Fruit fly (Drosophila melanogaster) whole organism, embryonic: ENCODE data around the gene CG13766.
A peak's percentile ranks its signal among the peaks of the same experiment; 100 is the strongest.

ENCODE experiments used
- Abd-B ChIP-seq: fragments of 200-800 bp; sonication (Bioruptor generic); optimal IDR thresholded peaks from 2 replicates; lab custom pipeline; 2018; ENCODE audit warnings: missing biosample characterization, mild to moderate bottlenecking, missing genetic modification characterization, moderate library complexity
- Atf3 ChIP-seq: fragments of 200-800 bp; sonication (Bioruptor generic); optimal IDR thresholded peaks from 3 replicates; lab custom pipeline; 2016; ENCODE audit warnings: missing biosample characterization, missing genetic modification characterization
- C15 ChIP-seq: fragments of 200-800 bp; sonication (Bioruptor generic); IDR thresholded peaks from 3 replicates; pipeline ENCODE4 v1.3.6; 2022; ENCODE audit warnings: missing biosample characterization, missing genetic modification characterization
- CG11247 ChIP-seq: fragments of 200-800 bp; sonication (Bioruptor generic); IDR thresholded peaks from 2 replicates; pipeline ENCODE4 v1.3.6; 2022; ENCODE audit warnings: missing biosample characterization, missing genetic modification characterization
- CG13287 ChIP-seq: fragments of 200-800 bp; sonication (Bioruptor generic); IDR thresholded peaks from 2 replicates; pipeline ENCODE4 v1.3.6; 2022; ENCODE audit warnings: missing biosample characterization, missing genetic modification characterization; ENCODE audit not compliant: partially characterized antibody
- CG13624 ChIP-seq: fragments of 200-800 bp; sonication (Bioruptor generic); optimal IDR thresholded peaks from 2 replicates; lab custom pipeline; 2016; ENCODE audit warnings: missing biosample characterization, missing genetic modification characterization
- CG14667 ChIP-seq: fragments of 200-800 bp; sonication (Bioruptor generic); IDR thresholded peaks from 2 replicates; pipeline ENCODE4 v1.3.6; 2022; ENCODE audit warnings: missing biosample characterization, missing genetic modification characterization
- CG14860 ChIP-seq: fragments of 200-800 bp; sonication (Bioruptor generic); IDR thresholded peaks from 3 replicates; pipeline ENCODE4 v1.3.6; 2022; ENCODE audit warnings: missing biosample characterization, missing genetic modification characterization; ENCODE audit not compliant: partially characterized antibody
- CG15269 ChIP-seq: fragments of 200-800 bp; sonication (Bioruptor generic); optimal IDR thresholded peaks from 2 replicates; lab custom pipeline; 2018; ENCODE audit warnings: missing biosample characterization, mild to moderate bottlenecking, missing genetic modification characterization, moderate library complexity
- CG1647 ChIP-seq: fragments of 200-800 bp; sonication (Bioruptor generic); optimal IDR thresholded peaks from 3 replicates; lab custom pipeline; 2016; ENCODE audit warnings: missing biosample characterization, missing genetic modification characterization
- CG17912 ChIP-seq: fragments of 200-800 bp; sonication (Bioruptor generic); optimal IDR thresholded peaks from 2 replicates; lab custom pipeline; 2018; ENCODE audit warnings: missing biosample characterization, mild to moderate bottlenecking, missing genetic modification characterization
- CG18262 ChIP-seq: fragments of 200-800 bp; optimal IDR thresholded peaks from 3 replicates; lab custom pipeline; 2019; ENCODE audit warnings: missing biosample characterization, mild to moderate bottlenecking, missing genetic modification characterization, moderate library complexity
- CG30020 ChIP-seq: fragments of 200-800 bp; optimal IDR thresholded peaks from 2 replicates; lab custom pipeline; 2019; ENCODE audit warnings: missing biosample characterization, mild to moderate bottlenecking, missing genetic modification characterization, moderate library complexity
- CG32532 ChIP-seq: fragments of 200-800 bp; sonication (Bioruptor generic); IDR thresholded peaks from 2 replicates; pipeline ENCODE4 v1.3.6; 2022; ENCODE audit warnings: missing biosample characterization, missing genetic modification characterization
- CG3847 ChIP-seq: fragments of 200-800 bp; sonication (Bioruptor generic); IDR thresholded peaks from 2 replicates; pipeline ENCODE4 v1.3.6; 2022; ENCODE audit warnings: missing biosample characterization, missing genetic modification characterization
- CG6813 ChIP-seq: fragments of 200-800 bp; sonication (Bioruptor generic); optimal IDR thresholded peaks from 2 replicates; lab custom pipeline; 2017; ENCODE audit warnings: missing biosample characterization, missing genetic modification characterization, mild to moderate bottlenecking, moderate library complexity, missing genetic modification reagents
- CG7839 ChIP-seq: fragments of 200-800 bp; sonication (Bioruptor generic); optimal IDR thresholded peaks from 3 replicates; lab custom pipeline; 2018; ENCODE audit warnings: missing biosample characterization, mild to moderate bottlenecking, missing genetic modification characterization, moderate library complexity
- D19B ChIP-seq: fragments of 200-800 bp; sonication (Bioruptor generic); optimal IDR thresholded peaks from 2 replicates; lab custom pipeline; 2017; ENCODE audit warnings: missing biosample characterization, mild to moderate bottlenecking, missing genetic modification characterization
- Dbx ChIP-seq: fragments of 200-800 bp; sonication (Bioruptor generic); IDR thresholded peaks from 3 replicates; pipeline ENCODE4 v1.3.6; 2022; ENCODE audit warnings: missing biosample characterization, missing genetic modification characterization
- Dfd ChIP-seq, 2 experiments: fragments of >200 bp; optimal IDR thresholded peaks; 2 replicates each; lab custom pipeline; 2017; ENCODE audit warnings: missing biosample characterization in 2 of 2, missing genetic modification characterization in 2 of 2
- Dip3 ChIP-seq: fragments of 200-800 bp; sonication (Bioruptor generic); optimal IDR thresholded peaks from 3 replicates; lab custom pipeline; 2016; ENCODE audit warnings: missing biosample characterization, missing genetic modification characterization
- Dref ChIP-seq: fragments of 200-800 bp; sonication (Bioruptor generic); IDR thresholded peaks from 2 replicates; pipeline ENCODE4 v1.3.6; 2022; ENCODE audit warnings: missing biosample characterization, missing genetic modification characterization
- Drgx ChIP-seq: fragments of 200-800 bp; sonication (Bioruptor generic); IDR thresholded peaks from 2 replicates; pipeline ENCODE4 v1.3.6; 2022; ENCODE audit warnings: missing biosample characterization, missing genetic modification characterization
- Fer3 ChIP-seq: fragments of 200-800 bp; sonication (Bioruptor generic); optimal IDR thresholded peaks from 2 replicates; lab custom pipeline; 2018; ENCODE audit warnings: missing biosample characterization, mild to moderate bottlenecking, missing genetic modification characterization, moderate library complexity
- H15 ChIP-seq: fragments of 200-800 bp; sonication (Bioruptor generic); IDR thresholded peaks from 3 replicates; pipeline ENCODE4 v1.3.6; 2022; ENCODE audit warnings: missing biosample characterization, missing genetic modification characterization
- HmgZ ChIP-seq: fragments of 200-800 bp; sonication (Bioruptor generic); optimal IDR thresholded peaks from 2 replicates; lab custom pipeline; 2018; ENCODE audit warnings: missing biosample characterization, mild to moderate bottlenecking, missing genetic modification characterization
- Jarid2 ChIP-seq: fragments of 200-800 bp; sonication (Bioruptor generic); optimal IDR thresholded peaks from 3 replicates; lab custom pipeline; 2017; ENCODE audit warnings: mild to moderate bottlenecking, missing biosample characterization, missing genetic modification reagents, missing genetic modification characterization
- Mrtf ChIP-seq: fragments of 200-800 bp; sonication (Bioruptor generic); IDR thresholded peaks from 3 replicates; pipeline ENCODE4 v1.3.6; 2022; ENCODE audit warnings: missing biosample characterization, missing genetic modification characterization
- Oli ChIP-seq: fragments of 200-800 bp; sonication (Bioruptor generic); optimal IDR thresholded peaks from 2 replicates; lab custom pipeline; 2018; ENCODE audit warnings: missing biosample characterization, mild to moderate bottlenecking, missing genetic modification characterization, moderate library complexity
- Ptx1 ChIP-seq: fragments of 200-800 bp; sonication (Bioruptor generic); IDR thresholded peaks from 2 replicates; pipeline ENCODE4 v1.3.6; 2022; ENCODE audit warnings: missing biosample characterization, missing genetic modification characterization
- Side ChIP-seq: fragments of 200-800 bp; sonication (Bioruptor generic); optimal IDR thresholded peaks from 2 replicates; lab custom pipeline; 2016; ENCODE audit warnings: missing biosample characterization, missing genetic modification characterization
- ash1 ChIP-seq: fragments of 200-800 bp; sonication (Bioruptor generic); optimal IDR thresholded peaks from 2 replicates; lab custom pipeline; 2018; ENCODE audit warnings: missing biosample characterization, mild to moderate bottlenecking, missing genetic modification characterization
- bigmax ChIP-seq: fragments of 200-800 bp; sonication (Bioruptor generic); optimal IDR thresholded peaks from 2 replicates; lab custom pipeline; 2018; ENCODE audit warnings: missing biosample characterization, mild to moderate bottlenecking, missing genetic modification characterization
- br ChIP-seq: fragments of >200 bp; optimal IDR thresholded peaks from 2 replicates; lab custom pipeline; 2017
- croc ChIP-seq: fragments of 200-800 bp; sonication (Bioruptor generic); conservative IDR thresholded peaks from 3 replicates; pipeline ENCODE4 v1.3.6; 2022; ENCODE audit warnings: missing biosample characterization, missing genetic modification characterization
- dmrt11E ChIP-seq: fragments of 200-800 bp; sonication (Bioruptor generic); optimal IDR thresholded peaks from 3 replicates; lab custom pipeline; 2018; ENCODE audit warnings: missing biosample characterization, mild to moderate bottlenecking, missing genetic modification characterization, moderate library complexity
- ftz-f1 ChIP-seq: fragments of 200-800 bp; sonication (Bioruptor generic); optimal IDR thresholded peaks from 2 replicates; lab custom pipeline; 2016; ENCODE audit warnings: missing biosample characterization, missing genetic modification characterization
- gem ChIP-seq: fragments of 200-800 bp; sonication (Bioruptor generic); optimal IDR thresholded peaks from 2 replicates; lab custom pipeline; 2019; ENCODE audit warnings: missing biosample characterization, mild to moderate bottlenecking, missing genetic modification characterization, moderate library complexity
- her ChIP-seq: fragments of 200-800 bp; sonication (Bioruptor generic); optimal IDR thresholded peaks from 2 replicates; lab custom pipeline; 2016; ENCODE audit warnings: missing biosample characterization, missing genetic modification characterization
- ind ChIP-seq: fragments of 200-800 bp; sonication (Bioruptor generic); optimal IDR thresholded peaks from 3 replicates; lab custom pipeline; 2016; ENCODE audit warnings: missing biosample characterization, missing genetic modification characterization
- nerfin-1 ChIP-seq: fragments of 200-800 bp; sonication (Bioruptor generic); optimal IDR thresholded peaks from 3 replicates; lab custom pipeline; 2019; ENCODE audit warnings: missing biosample characterization, mild to moderate bottlenecking, missing genetic modification characterization, moderate library complexity
- peb ChIP-seq: fragments of 200-800 bp; sonication (Bioruptor generic); IDR thresholded peaks from 2 replicates; pipeline ENCODE4 v1.3.6; 2022; ENCODE audit warnings: missing biosample characterization, missing genetic modification characterization
- pnt ChIP-seq: fragments of 200-800 bp; sonication (Bioruptor generic); optimal IDR thresholded peaks from 3 replicates; lab custom pipeline; 2016; ENCODE audit warnings: missing biosample characterization, missing genetic modification characterization
- ranshi ChIP-seq: fragments of 200-800 bp; sonication (Bioruptor generic); IDR thresholded peaks from 2 replicates; pipeline ENCODE4 v1.3.6; 2022; ENCODE audit warnings: missing biosample characterization, missing genetic modification characterization
- row ChIP-seq: fragments of 200-800 bp; sonication (Bioruptor generic); IDR thresholded peaks from 3 replicates; pipeline ENCODE4 v1.3.6; 2022; ENCODE audit warnings: missing biosample characterization, missing genetic modification characterization
- slbo ChIP-seq: fragments of 200-800 bp; sonication (Bioruptor generic); IDR thresholded peaks from 2 replicates; pipeline ENCODE4 v1.3.6; 2022; ENCODE audit warnings: missing biosample characterization, missing genetic modification characterization
- sna ChIP-seq: fragments of 200-800 bp; sonication (Bioruptor generic); IDR thresholded peaks from 2 replicates; pipeline ENCODE4 v1.3.6; 2022; ENCODE audit warnings: missing biosample characterization, missing genetic modification characterization; ENCODE audit not compliant: partially characterized antibody
- unpg ChIP-seq: fragments of 200-800 bp; sonication (Bioruptor generic); optimal IDR thresholded peaks from 3 replicates; lab custom pipeline; 2018; ENCODE audit warnings: missing biosample characterization, mild to moderate bottlenecking, missing genetic modification characterization, moderate library complexity
- usp ChIP-seq: fragments of >200 bp; optimal IDR thresholded peaks from 2 replicates; lab custom pipeline; 2017; ENCODE audit warnings: missing biosample characterization, missing genetic modification characterization

CG13766 gene

dm6 chr2L:6557429-6558384 is 8.3 kb downstream of the CG13766 start, which contains the start of the genes IFT52 and COX5B (continued):
- no peak; the same call in 1 of the 2 replicates for TF ChIP-seq sna (GFP tag; lab: Robert Waterston, UW)
- TF ChIP-seq her (GFP tag; lab: Kevin White, UChicago) = peak; percentile 14
- no peak for TF ChIP-seq CG6813 (GFP tag; lab: Kevin White, UChicago)
- peak; percentile 24 for TF ChIP-seq CG17912
- TF ChIP-seq CG15269 (tag; lab: Kevin White, UChicago) = peak; percentile 15
- no peak for TF ChIP-seq CG14860 (GFP tag; lab: Robert Waterston, UW)
- peak; percentile 40 for TF ChIP-seq Jarid2 (GFP tag; lab: Kevin White, UChicago)
- no peak for TF ChIP-seq Oli
- 0 out of 3 replicates have a peak, but pooled peaks have one; percentile 46 for TF ChIP-seq C15 (GFP tag; lab: Robert Waterston, UW)
- peak; percentile 67 for TF ChIP-seq Abd-B
- TF ChIP-seq dmrt11E = peak; percentile 22
- TF ChIP-seq nerfin-1 = no peak
- peak; percentile 93 for TF ChIP-seq CG3847
- peak; percentile 59 for TF ChIP-seq Ptx1
- TF ChIP-seq CG18262 (tag; lab: Kevin White, UChicago) = peak; percentile 51
- TF ChIP-seq br = no peak
- peak; percentile 71 for TF ChIP-seq CG32532
- peak; percentile 40 for TF ChIP-seq Side (GFP tag; lab: Kevin White, UChicago)
- TF ChIP-seq Dip3 = peak; percentile 86
- TF ChIP-seq Dfd (GFP tag; optimal IDR thresholded peaks at IDR 0.05; lab: Kevin White, UChicago) = no peak
- peak; percentile 30; the same call in 1 of the 3 replicates for TF ChIP-seq Mrtf (GFP tag; lab: Robert Waterston, UW)
- TF ChIP-seq usp = no peak
- peak; percentile 46 for TF ChIP-seq CG30020
- peak; percentile 63 for TF ChIP-seq ftz-f1 (GFP tag; lab: Kevin White, UChicago)
- peak; percentile 82 for TF ChIP-seq ind (GFP tag; lab: Kevin White, UChicago)
- TF ChIP-seq ash1 (GFP tag; lab: Kevin White, UChicago) = peak; percentile 53
- TF ChIP-seq HmgZ (tag; lab: Kevin White, UChicago) = peak; percentile 32
- peak; percentile 38 for TF ChIP-seq unpg (GFP tag; lab: Kevin White, UChicago)
- TF ChIP-seq CG14667 = peak; percentile 42
- peak; percentile 55 for TF ChIP-seq pnt (GFP tag; lab: Kevin White, UChicago)
- peak; percentile 77 for TF ChIP-seq CG1647 (GFP tag; lab: Kevin White, UChicago)
- TF ChIP-seq Drgx (GFP tag; lab: Robert Waterston, UW) = no peak
- TF ChIP-seq croc (GFP tag; lab: Robert Waterston, UW) = peak; percentile 36; the same call in 2 of the 3 replicates
- TF ChIP-seq H15 = peak; percentile 68; the same call in 1 of the 3 replicates
- TF ChIP-seq ranshi (GFP tag; lab: Robert Waterston, UW) = peak; percentile 93
- TF ChIP-seq D19B (GFP tag; lab: Kevin White, UChicago) = peak; percentile 29
- peak; percentile 85 for TF ChIP-seq bigmax
- TF ChIP-seq Atf3 (GFP tag; lab: Kevin White, UChicago) = no peak
- TF ChIP-seq CG11247 (GFP tag; lab: Robert Waterston, UW) = peak; percentile 70
- peak; percentile 63 for TF ChIP-seq Dref (GFP tag; lab: Robert Waterston, UW)
- TF ChIP-seq CG13287 (GFP tag; lab: Robert Waterston, UW) = peak; percentile 57
- peak; percentile 61 for TF ChIP-seq CG7839 (tag; lab: Kevin White, UChicago)
- TF ChIP-seq CG13624 (GFP tag; lab: Kevin White, UChicago) = peak; percentile 76
- peak; percentile 87 for TF ChIP-seq Dbx (GFP tag; lab: Robert Waterston, UW)
- TF ChIP-seq row (GFP tag; lab: Robert Waterston, UW) = peak; percentile 43; the same call in 1 of the 3 replicates
- peak; percentile 89 for TF ChIP-seq slbo (GFP tag; lab: Robert Waterston, UW)
- peak; percentile 21 for TF ChIP-seq gem (tag; lab: Kevin White, UChicago)
- peak; percentile 52 for TF ChIP-seq Fer3 (tag; lab: Kevin White, UChicago)
- peak; percentile 27; the same call in 1 of the 2 replicates for TF ChIP-seq peb
